Fruit fly (Drosophila melanogaster): Measurements from ENCODE around the gene CG4073.
A peak's percentile ranks its signal among the peaks of the same experiment; 100 is the strongest.

The CG4073 gene

DNA sequence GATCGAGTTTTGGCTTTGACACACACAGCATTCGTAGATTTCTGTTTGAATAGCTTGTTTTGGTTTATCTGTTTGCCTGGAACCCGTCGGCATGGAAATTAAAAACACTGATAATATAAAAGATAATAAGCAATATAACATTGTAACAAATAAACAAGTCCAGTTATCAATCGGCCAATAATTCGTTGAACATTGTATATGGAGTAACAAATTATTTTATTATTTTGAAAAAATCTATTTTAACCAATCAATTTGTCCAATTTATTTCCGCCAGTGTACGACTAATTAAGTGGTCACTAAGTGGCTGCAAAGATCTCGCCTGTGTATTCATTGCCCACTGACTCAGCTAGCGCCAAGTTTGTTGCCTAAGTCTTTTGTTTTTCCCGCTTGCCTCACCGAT, 25.8 kb upstream of the CG4073 start (continued):
- TF ChIP-seq fu2 (GFP tag; optimal IDR thresholded peaks at IDR 0.05) = no peak
- 0 out of 2 replicates have a peak, but pooled peaks have one; percentile 13 for TF ChIP-seq ttk (GFP tag; IDR thresholded peaks at IDR 0.05)
- TF ChIP-seq sima (GFP tag; optimal IDR thresholded peaks at IDR 0.05) = no peak
- peak; percentile 77 for TF ChIP-seq CG2678 (tag; optimal IDR thresholded peaks at IDR 0.05)
- TF ChIP-seq lola (GFP tag; optimal IDR thresholded peaks at IDR 0.05) = no peak
- no peak for TF ChIP-seq BtbVII (GFP tag; optimal IDR thresholded peaks at IDR 0.05)
- TF ChIP-seq pan (optimal IDR thresholded peaks at IDR 0.05) = no peak
- peak in 1 of 2 experiments; percentile 56 for TF ChIP-seq pan (GFP tag; optimal IDR thresholded peaks at IDR 0.05 in 1 of 2, IDR thresholded peaks at IDR 0.05 in 1 of 2)
- peak; percentile 67 for TF ChIP-seq caup (GFP tag; optimal IDR thresholded peaks at IDR 0.05; ENCODE audit: severe bottlenecking)
- TF ChIP-seq bowl (GFP tag; IDR thresholded peaks at IDR 0.05) = no peak
- TF ChIP-seq kay (GFP tag; optimal IDR thresholded peaks at IDR 0.05) = peak; percentile 5
- peak; percentile 33 for TF ChIP-seq CG1233 (GFP tag; optimal IDR thresholded peaks at IDR 0.05)
- peak; percentile 10 for TF ChIP-seq CG18619 (GFP tag; optimal IDR thresholded peaks at IDR 0.05)
- TF ChIP-seq CG11093 (GFP tag; IDR thresholded peaks at IDR 0.05) = 0 out of 3 replicates have a peak, but pooled peaks have one; percentile 9
- peak; percentile 38 for TF ChIP-seq CG15514 (GFP tag; optimal IDR thresholded peaks at IDR 0.05)
- TF ChIP-seq row (GFP tag; IDR thresholded peaks at IDR 0.05) = peak; percentile 66
- TF ChIP-seq CG12219 (GFP tag; optimal IDR thresholded peaks at IDR 0.05) = no peak
- no peak for TF ChIP-seq Poxn (GFP tag; IDR thresholded peaks at IDR 0.05)
- TF ChIP-seq aop (GFP tag; IDR thresholded peaks at IDR 0.05) = no peak
- TF ChIP-seq Hr51 (GFP tag; optimal IDR thresholded peaks at IDR 0.05) = peak in 1 of 2 experiments; percentile 30
- peak; percentile 29 for TF ChIP-seq gro (GFP tag; optimal IDR thresholded peaks at IDR 0.05)
- TF ChIP-seq Hsf (GFP tag; optimal IDR thresholded peaks at IDR 0.05) = peak; percentile 15
- TF ChIP-seq CG33213 (GFP tag; optimal IDR thresholded peaks at IDR 0.05) = no peak
- peak; percentile 40 for TF ChIP-seq CG10267 (tag; optimal IDR thresholded peaks at IDR 0.05)
- TF ChIP-seq bsh (GFP tag; optimal IDR thresholded peaks at IDR 0.05) = peak in 1 of 2 experiments; percentile 45
- no peak for TF ChIP-seq CG33557 (GFP tag; optimal IDR thresholded peaks at IDR 0.05)
- 0 out of 2 replicates have a peak, but pooled peaks have one; percentile 20 for TF ChIP-seq CG6272 (GFP tag; IDR thresholded peaks at IDR 0.05)
- TF ChIP-seq vfl (GFP tag; optimal IDR thresholded peaks at IDR 0.05) = no peak
- TF ChIP-seq tup (GFP tag; optimal IDR thresholded peaks at IDR 0.05) = peak; percentile 7
- TF ChIP-seq Gsc (GFP tag; IDR thresholded peaks at IDR 0.05) = no peak
- no peak for TF ChIP-seq Gug (GFP tag; IDR thresholded peaks at IDR 0.05)
- TF ChIP-seq CG17361 (GFP tag; IDR thresholded peaks at IDR 0.05) = 0 out of 3 replicates have a peak, but pooled peaks have one; percentile 44
- TF ChIP-seq grn (GFP tag; optimal IDR thresholded peaks at IDR 0.05) = no peak
- TF ChIP-seq CG9932 (GFP tag; IDR thresholded peaks at IDR 0.05) = peak; percentile 76
- TF ChIP-seq pros (GFP tag; optimal IDR thresholded peaks at IDR 0.05) = no peak
- 0 out of 2 replicates have a peak, but pooled peaks have one; percentile 5 for TF ChIP-seq CG11247 (GFP tag; IDR thresholded peaks at IDR 0.05)
- TF ChIP-seq CG32772 (GFP tag; IDR thresholded peaks at IDR 0.05) = peak; percentile 29; the same call in 1 of the 2 replicates
- TF ChIP-seq CG10654 (GFP tag; optimal IDR thresholded peaks at IDR 0.05) = no peak
- peak; percentile 60; the same call in 1 of the 3 replicates for TF ChIP-seq gce (GFP tag; IDR thresholded peaks at IDR 0.05)
- TF ChIP-seq CG18262 (tag; optimal IDR thresholded peaks at IDR 0.05) = peak; percentile 38
- peak; percentile 50; the same call in 1 of the 2 replicates for TF ChIP-seq lmd (GFP tag; IDR thresholded peaks at IDR 0.05)
- peak; percentile 59 for TF ChIP-seq sens (GFP tag)
- TF ChIP-seq exex (tag; optimal IDR thresholded peaks at IDR 0.05) = peak; percentile 29
- peak; percentile 58 for TF ChIP-seq CG3281 (GFP tag; optimal IDR thresholded peaks at IDR 0.05)
- TF ChIP-seq CG13296 (GFP tag; optimal IDR thresholded peaks at IDR 0.05) = peak; percentile 38
- TF ChIP-seq Sox102F (GFP tag; optimal IDR thresholded peaks at IDR 0.05) = peak; percentile 28
- peak; percentile 71 for TF ChIP-seq gem (tag; optimal IDR thresholded peaks at IDR 0.05)
- no peak for TF ChIP-seq Bdp1 (GFP tag; optimal IDR thresholded peaks at IDR 0.05)
- TF ChIP-seq ranshi (GFP tag; IDR thresholded peaks at IDR 0.05) = peak; percentile 59
- TF ChIP-seq vvl (GFP tag; IDR thresholded peaks at IDR 0.05) = peak; percentile 78
- peak; percentile 63; the same call in 2 of the 3 replicates for TF ChIP-seq tgo (GFP tag; IDR thresholded peaks at IDR 0.05)
